Worm (Caenorhabditis elegans) whole organism, early embryonic: ENCODE data around the gene K02B2.6.

ENCODE experiments used
- B0310.2 ChIP-seq: sonication (generic microtip); optimal IDR thresholded peaks from 2 replicates; lab custom pipeline; 2016; ENCODE audit warnings: mild to moderate bottlenecking, missing genetic modification characterization, missing compliant biosample characterization
- flt-1 ChIP-seq: fragments of 200-800 bp; sonication (Bioruptor generic); IDR thresholded peaks from 2 replicates; pipeline ENCODE4 v1.3.6; 2022; ENCODE audit warnings: missing genetic modification characterization, missing compliant biosample characterization
- hmbx-1 ChIP-seq: sonication (generic microtip); optimal IDR thresholded peaks from 2 replicates; lab custom pipeline; 2016; ENCODE audit warnings: mild to moderate bottlenecking, missing genetic modification characterization, missing compliant biosample characterization
- hmg-4 ChIP-seq: fragments of 200-800 bp; sonication (Bioruptor generic); optimal IDR thresholded peaks from 2 replicates; lab custom pipeline; 2018; ENCODE audit warnings: mild to moderate bottlenecking, missing genetic modification characterization, missing compliant biosample characterization
- hnd-1 ChIP-seq: sonication (generic microtip); optimal IDR thresholded peaks from 2 replicates; lab custom pipeline; 2016; ENCODE audit warnings: missing genetic modification characterization, missing compliant biosample characterization
- scrt-1 ChIP-seq: fragments of 200-800 bp; sonication (Bioruptor generic); IDR thresholded peaks from 2 replicates; pipeline ENCODE4 v1.3.6; 2022; ENCODE audit warnings: missing genetic modification characterization, missing compliant biosample characterization
- tbx-11 ChIP-seq: fragments of 200-800 bp; sonication (Bioruptor generic); IDR thresholded peaks from 2 replicates; pipeline ENCODE4 v1.3.6; 2022; ENCODE audit warnings: missing genetic modification characterization, missing compliant biosample characterization
- tra-4 ChIP-seq: sonication (generic microtip); optimal IDR thresholded peaks from 2 replicates; lab custom pipeline; 2017; ENCODE audit warnings: missing genetic modification characterization, missing compliant biosample characterization

K02B2.6 gene

DNA sequence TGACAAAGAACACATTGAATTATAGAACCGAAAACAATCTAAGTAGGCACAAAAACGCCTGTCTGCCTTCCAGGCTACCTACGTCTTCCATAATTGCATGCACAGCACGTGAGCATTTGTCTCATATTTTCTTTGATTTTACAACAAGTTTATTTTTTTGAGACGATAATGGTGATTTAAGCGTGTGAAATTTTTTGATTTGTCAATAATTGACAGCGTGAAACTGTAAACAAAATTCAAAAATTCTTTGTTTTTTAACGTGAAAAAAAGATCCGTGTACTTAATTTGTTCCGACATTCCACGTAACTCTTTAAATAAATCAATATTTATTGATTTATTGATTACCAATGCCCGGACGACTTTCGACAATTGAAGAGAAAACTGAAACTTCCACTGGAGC, 45.0 kb downstream of the K02B2.6 start, which contains the start of gene dhhc-13:
dhhc-13 (plus strand) TSS at position 301 of the 400 bp plus-strand sequence.
- no peak for TF ChIP-seq hmg-4 (GFP tag; lab: Kevin White, UChicago)
- no peak for TF ChIP-seq scrt-1 (GFP tag; lab: Robert Waterston, UW)
- no peak for TF ChIP-seq flt-1 (GFP tag; lab: Robert Waterston, UW)
- TF ChIP-seq tbx-11 (GFP tag; lab: Robert Waterston, UW) = no peak
- no peak for TF ChIP-seq B0310.2 (tag; lab: Kevin White, UChicago)
- no peak for TF ChIP-seq hnd-1 (tag; lab: Kevin White, UChicago)
- TF ChIP-seq tra-4 = no peak

DNA sequence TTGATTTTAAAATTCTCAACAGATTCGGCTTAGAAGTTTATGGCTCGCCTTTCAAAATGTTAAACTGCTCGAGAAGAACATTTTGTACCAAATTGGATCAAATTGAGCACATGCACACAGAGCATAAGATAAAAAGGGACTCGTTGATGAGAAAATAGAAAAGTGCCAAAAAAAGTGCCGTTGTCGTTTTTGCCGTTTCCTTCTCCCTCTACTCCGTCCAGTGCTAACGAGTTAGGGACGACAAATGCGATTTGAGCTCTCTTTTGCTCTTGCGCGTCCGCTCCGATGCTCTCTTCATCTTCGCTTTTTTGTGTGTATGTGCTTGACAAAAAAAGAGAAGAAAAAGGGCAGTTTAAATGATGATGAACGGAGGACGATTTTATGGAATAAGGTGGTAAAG, 46.9 kb downstream of the K02B2.6 start:
- no peak for TF ChIP-seq hmbx-1
